Worm (Caenorhabditis elegans) whole organism, late embryonic: ENCODE measurements around the gene nlp-29.

Experiments
- C08G9.2 ChIP-seq: sonication (generic microtip); optimal IDR thresholded peaks from 2 replicates; lab custom pipeline; 2016; ENCODE audit warnings: mild to moderate bottlenecking, missing genetic modification characterization, moderate library complexity, missing compliant biosample characterization
- K02D7.2 ChIP-seq: sonication (generic microtip); optimal IDR thresholded peaks from 2 replicates; lab custom pipeline; 2017; ENCODE audit warnings: mild to moderate bottlenecking, missing genetic modification characterization, missing compliant biosample characterization
- T23F11.4 ChIP-seq: fragments of 200-800 bp; sonication (Bioruptor generic); optimal IDR thresholded peaks from 2 replicates; lab custom pipeline; 2018; ENCODE audit warnings: mild to moderate bottlenecking, missing genetic modification characterization, missing compliant biosample characterization
- ama-1 ChIP-seq: fragments of 150-350 bp; optimal IDR thresholded peaks from 2 replicates; lab custom pipeline; 2014
- ceh-14 ChIP-seq: sonication (generic microtip); optimal IDR thresholded peaks from 2 replicates; lab custom pipeline; 2016; ENCODE audit warnings: missing genotype, missing genetic modification characterization, missing compliant biosample characterization
- ceh-18 ChIP-seq: sonication (generic microtip); optimal IDR thresholded peaks from 2 replicates; lab custom pipeline; 2016; ENCODE audit warnings: missing genetic modification characterization, missing compliant biosample characterization
- ceh-24 ChIP-seq: sonication (generic microtip); optimal IDR thresholded peaks from 2 replicates; lab custom pipeline; 2016; ENCODE audit warnings: mild to moderate bottlenecking, missing genetic modification characterization, missing compliant biosample characterization
- ceh-30 ChIP-seq: fragments of 150-350 bp; optimal IDR thresholded peaks from 2 replicates; lab custom pipeline; 2014; ENCODE audit warnings: missing biosample characterization, missing genetic modification characterization
- ceh-34 ChIP-seq: sonication (generic microtip); optimal IDR thresholded peaks from 2 replicates; lab custom pipeline; 2016; ENCODE audit warnings: mild to moderate bottlenecking, missing genetic modification characterization, missing compliant biosample characterization
- ceh-45 ChIP-seq: fragments of 200-800 bp; sonication (Bioruptor generic); IDR thresholded peaks from 2 replicates; pipeline ENCODE4 v1.3.6; 2022; ENCODE audit warnings: missing genetic modification reagents, missing genetic modification characterization, missing compliant biosample characterization
- ceh-48 ChIP-seq: sonication (generic microtip); optimal IDR thresholded peaks from 2 replicates; lab custom pipeline; 2016; ENCODE audit warnings: missing genetic modification characterization, inconsistent platforms, missing compliant biosample characterization
- che-1 ChIP-seq: sonication (generic microtip); optimal IDR thresholded peaks from 2 replicates; lab custom pipeline; 2016; ENCODE audit warnings: mild to moderate bottlenecking, missing genetic modification characterization, missing compliant biosample characterization
- dve-1 ChIP-seq: sonication (generic microtip); optimal IDR thresholded peaks from 2 replicates; lab custom pipeline; 2017; ENCODE audit warnings: antibody characterized with exemption, mild to moderate bottlenecking, missing genetic modification characterization, missing compliant biosample characterization
- elt-2 ChIP-seq: sonication (generic microtip); optimal IDR thresholded peaks from 2 replicates; lab custom pipeline; 2016; ENCODE audit warnings: missing genetic modification reagents, missing genetic modification characterization, missing compliant biosample characterization
- eyg-1 ChIP-seq: sonication (generic microtip); optimal IDR thresholded peaks from 2 replicates; lab custom pipeline; 2016; ENCODE audit warnings: missing genotype, missing genetic modification characterization, missing compliant biosample characterization
- fkh-10 ChIP-seq: fragments of 150-350 bp; optimal IDR thresholded peaks from 2 replicates; lab custom pipeline; 2014; ENCODE audit warnings: missing biosample characterization, missing genetic modification reagents, missing genetic modification characterization
- fkh-6 ChIP-seq: sonication (generic microtip); optimal IDR thresholded peaks from 2 replicates; lab custom pipeline; 2016; ENCODE audit warnings: missing genetic modification characterization, missing compliant biosample characterization
- gmeb-2 ChIP-seq: sonication (generic microtip); optimal IDR thresholded peaks from 2 replicates; lab custom pipeline; 2016; ENCODE audit warnings: missing genetic modification characterization, inconsistent platforms, missing compliant biosample characterization
- hlh-13 ChIP-seq: fragments of 200-800 bp; sonication (Bioruptor generic); optimal IDR thresholded peaks from 2 replicates; lab custom pipeline; 2018; ENCODE audit warnings: mild to moderate bottlenecking, missing genetic modification characterization, missing compliant biosample characterization
- hlh-30 ChIP-seq: sonication (generic microtip); optimal IDR thresholded peaks from 2 replicates; lab custom pipeline; 2017; ENCODE audit warnings: antibody characterized with exemption, missing genetic modification characterization, missing compliant biosample characterization; ENCODE audit not compliant: insufficient read depth
- madf-2 ChIP-seq: sonication (generic microtip); optimal IDR thresholded peaks from 2 replicates; lab custom pipeline; 2017; ENCODE audit warnings: missing genetic modification characterization, missing compliant biosample characterization
- odd-2 ChIP-seq: sonication (generic microtip); optimal IDR thresholded peaks from 2 replicates; lab custom pipeline; 2017; ENCODE audit warnings: antibody characterized with exemption, mild to moderate bottlenecking, missing genetic modification characterization, missing compliant biosample characterization
- pag-3 ChIP-seq: sonication (generic microtip); optimal IDR thresholded peaks from 2 replicates; lab custom pipeline; 2016; ENCODE audit warnings: missing compliant biosample characterization, missing genetic modification characterization, borderline replicate concordance
- pat-9 ChIP-seq: fragments of 200-800 bp; sonication (Bioruptor generic); optimal IDR thresholded peaks from 2 replicates; lab custom pipeline; 2018; ENCODE audit warnings: mild to moderate bottlenecking, missing genetic modification characterization, moderate library complexity, missing compliant biosample characterization
- pax-1 ChIP-seq: fragments of 150-350 bp; optimal IDR thresholded peaks from 2 replicates; lab custom pipeline; 2014; ENCODE audit warnings: missing biosample characterization, missing genetic modification characterization
- pha-4 ChIP-seq: fragments of 150-350 bp; optimal IDR thresholded peaks from 2 replicates; lab custom pipeline; 2018; ENCODE audit warnings: missing biosample characterization, missing genetic modification reagents, missing genetic modification characterization
- pros-1 ChIP-seq: fragments of 150-350 bp; optimal IDR thresholded peaks from 2 replicates; lab custom pipeline; 2014; ENCODE audit warnings: missing biosample characterization, missing genetic modification reagents, missing genetic modification characterization
- ref-2 ChIP-seq: sonication (generic microtip); optimal IDR thresholded peaks from 2 replicates; lab custom pipeline; 2016; ENCODE audit warnings: missing genetic modification characterization, missing compliant biosample characterization
- rnt-1 ChIP-seq: sonication (generic microtip); optimal IDR thresholded peaks from 2 replicates; lab custom pipeline; 2016; ENCODE audit warnings: missing genetic modification characterization, missing compliant biosample characterization
- sdc-2 ChIP-seq: sonication (generic microtip); optimal IDR thresholded peaks from 2 replicates; lab custom pipeline; 2016; ENCODE audit warnings: missing genotype, missing genetic modification characterization, missing compliant biosample characterization
- sox-2 ChIP-seq: fragments of 200-800 bp; sonication (Bioruptor generic); IDR thresholded peaks from 2 replicates; pipeline ENCODE4 v1.3.6; 2022; ENCODE audit warnings: missing genetic modification reagents, missing genetic modification characterization, missing compliant biosample characterization
- sox-4 ChIP-seq: sonication (generic microtip); optimal IDR thresholded peaks from 2 replicates; lab custom pipeline; 2017; ENCODE audit warnings: mild to moderate bottlenecking, missing genetic modification characterization, inconsistent platforms, missing compliant biosample characterization
- tbx-7 ChIP-seq: sonication (generic microtip); optimal IDR thresholded peaks from 2 replicates; lab custom pipeline; 2016; ENCODE audit warnings: missing genotype, missing genetic modification characterization, missing compliant biosample characterization
- unc-42 ChIP-seq: sonication (generic microtip); optimal IDR thresholded peaks from 2 replicates; lab custom pipeline; 2016; ENCODE audit warnings: missing genotype, missing genetic modification characterization, missing compliant biosample characterization
- unc-55 ChIP-seq: sonication (generic microtip); optimal IDR thresholded peaks from 2 replicates; lab custom pipeline; 2017; ENCODE audit warnings: missing biosample characterization, missing genetic modification reagents, missing genetic modification characterization
- ztf-16 ChIP-seq: sonication (generic microtip); optimal IDR thresholded peaks from 2 replicates; lab custom pipeline; 2017; ENCODE audit warnings: missing genetic modification characterization, missing compliant biosample characterization

nlp-29 gene

DNA sequence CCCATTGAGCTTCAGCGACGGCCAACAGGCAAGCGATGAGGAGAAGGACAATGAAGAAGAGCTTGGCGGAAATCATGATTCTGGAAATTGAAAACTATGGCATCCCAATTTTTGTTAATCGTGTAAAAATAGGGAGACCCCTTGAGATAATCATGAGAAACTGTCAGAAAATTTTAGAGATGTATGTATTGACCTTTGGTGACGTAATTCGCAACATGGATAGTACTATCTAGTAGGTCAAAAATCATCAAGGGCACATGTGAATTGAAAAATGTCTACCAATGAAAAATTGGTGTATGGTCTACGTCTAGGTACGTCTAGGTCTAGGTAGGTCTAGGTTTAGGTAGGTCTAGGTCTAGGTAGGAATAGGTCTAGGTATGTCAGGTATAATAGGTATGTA is 5.2 kb upstream of the nlp-29 start, which contains the start of gene nlp-34:
nlp-34 (minus strand) TSS at position 82 of the 400 bp plus-strand sequence.
- TF ChIP-seq hlh-13 (GFP tag; lab: Kevin White, UChicago) (no peak), unc-55 (GFP tag; lab: Kevin White, UChicago) (no peak), ztf-16 (tag; lab: Kevin White, UChicago) (no peak), pha-4 (tag; lab: Kevin White, UChicago) (no peak), pat-9 (tag; lab: Kevin White, UChicago) (no peak), K02D7.2 (tag; lab: Kevin White, UChicago) (no peak), madf-2 (tag; lab: Kevin White, UChicago) (no peak), C08G9.2 (no peak), odd-2 (tag; lab: Kevin White, UChicago) (no peak), unc-42 (tag; lab: Kevin White, UChicago) (no peak), pros-1 (tag; lab: Kevin White, UChicago) (no peak), che-1 (tag; lab: Kevin White, UChicago) (no peak), dve-1 (tag; lab: Kevin White, UChicago) (no peak), elt-2 (tag; lab: Kevin White, UChicago) (no peak), hlh-30 (tag; lab: Kevin White, UChicago) (no peak), fkh-6 (tag; lab: Kevin White, UChicago) (no peak)

DNA sequence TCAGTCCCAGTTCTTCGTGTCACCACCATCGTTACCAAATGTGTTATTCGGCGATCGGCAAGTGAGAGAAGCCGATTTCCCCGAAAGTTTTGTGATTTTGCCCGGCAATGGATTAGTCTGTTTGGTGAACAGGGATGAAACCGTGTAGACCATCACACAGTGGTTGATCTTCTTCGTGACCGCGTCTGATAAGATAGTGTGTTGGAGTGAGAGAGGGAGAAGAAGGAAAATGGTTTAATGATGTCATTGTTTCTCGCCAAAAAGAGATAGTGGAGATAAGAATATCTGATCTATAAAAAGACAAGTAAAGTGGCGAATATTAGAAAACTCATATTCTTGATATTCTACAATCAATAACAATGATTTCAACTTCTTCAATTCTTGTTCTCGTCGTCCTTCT is 4.4 kb upstream of the nlp-29 start, which contains the start of gene nlp-31:
nlp-31 (plus strand) TSS at position 237 of the 400 bp plus-strand sequence.
- no peak for TF ChIP-seq hlh-13 (GFP tag; lab: Kevin White, UChicago)
- TF ChIP-seq elt-2 (tag; lab: Kevin White, UChicago), result peak; percentile 61
- peak; percentile 3 for TF ChIP-seq ref-2 (tag; lab: Kevin White, UChicago)
- TF ChIP-seq tbx-7 (tag; lab: Kevin White, UChicago), result no peak

DNA sequence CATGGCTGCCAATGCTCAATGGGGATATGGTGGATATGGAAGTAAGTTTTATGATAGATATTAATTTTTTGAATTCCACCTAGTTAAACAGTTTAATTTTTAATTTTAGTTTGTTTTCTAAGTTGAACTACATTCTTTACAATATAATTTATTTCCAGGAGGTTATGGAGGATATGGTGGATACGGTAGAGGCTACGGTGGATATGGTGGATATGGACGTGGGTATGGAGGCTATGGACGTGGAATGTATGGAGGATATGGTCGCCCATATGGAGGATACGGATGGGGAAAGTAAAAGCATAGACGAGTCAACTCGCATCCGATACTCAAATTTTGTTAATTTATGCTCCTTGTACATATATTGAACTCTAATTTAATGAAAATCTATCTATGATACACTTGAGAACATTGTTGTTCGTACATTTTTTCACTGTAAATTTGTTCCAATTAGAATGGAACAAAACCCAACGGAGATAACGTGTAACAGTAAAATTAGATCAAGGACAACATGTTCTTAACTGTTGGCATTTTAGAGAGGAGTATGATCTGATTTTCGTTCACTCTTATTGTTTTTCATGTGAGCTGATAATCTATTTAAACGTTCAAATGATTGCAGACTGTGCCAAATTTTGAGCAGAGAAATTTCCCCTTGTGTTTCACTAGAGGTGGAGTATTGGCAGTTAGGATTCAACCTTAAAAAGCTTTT is 3.8 kb upstream of the nlp-29 start:
- TF ChIP-seq ceh-24 (no peak), sox-2 (GFP tag; lab: Robert Waterston, UW) (no peak), sdc-2 (tag; lab: Kevin White, UChicago) (no peak), ceh-34 (tag; lab: Kevin White, UChicago) (no peak), ceh-48 (no peak), pag-3 (tag; lab: Kevin White, UChicago) (no peak), T23F11.4 (GFP tag; lab: Kevin White, UChicago) (no peak), K02D7.2 (tag; lab: Kevin White, UChicago) (no peak), pros-1 (tag; lab: Kevin White, UChicago) (no peak), ztf-16 (tag; lab: Kevin White, UChicago) (no peak), C08G9.2 (no peak), ceh-45 (GFP tag; lab: Robert Waterston, UW) (no peak), fkh-10 (GFP tag; lab: Kevin White, UChicago) (no peak), sox-4 (no peak), rnt-1 (no peak), che-1 (tag; lab: Kevin White, UChicago) (no peak)

DNA sequence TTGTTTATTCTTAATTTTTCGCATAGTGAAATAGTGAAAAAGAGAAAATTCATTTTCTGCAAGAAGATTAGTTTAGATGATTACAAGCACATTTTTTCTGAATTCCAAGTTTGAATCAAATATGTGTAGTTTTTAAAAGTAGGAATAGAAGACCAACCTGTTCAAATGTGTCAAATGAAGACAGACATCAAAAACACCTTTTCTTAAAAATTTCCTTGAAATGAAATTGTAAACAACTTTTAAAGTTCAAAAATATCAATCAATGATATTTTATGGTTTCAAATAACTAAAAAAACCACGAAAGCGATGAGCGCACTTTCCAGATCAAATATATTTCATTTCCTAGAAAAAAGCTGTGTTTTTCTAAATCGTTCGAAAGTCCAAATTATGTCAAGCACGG is 2.5 kb upstream of the nlp-29 start, which contains the start of gene nlp-30:
nlp-30 (plus strand) TSS at position 301 of the 400 bp plus-strand sequence.
- TF ChIP-seq ceh-30 (tag; lab: Kevin White, UChicago) (no peak), ceh-14 (tag; lab: Kevin White, UChicago) (no peak), ceh-18 (tag; lab: Kevin White, UChicago) (no peak), ref-2 (tag; lab: Kevin White, UChicago) (no peak), pax-1 (tag; lab: Kevin White, UChicago) (no peak), fkh-10 (GFP tag; lab: Kevin White, UChicago) (no peak), gmeb-2 (tag; lab: Kevin White, UChicago) (no peak), ceh-48 (no peak), ama-1 (lab: Kevin White, UChicago) (no peak), eyg-1 (tag; lab: Kevin White, UChicago) (no peak)
